Worm (Caenorhabditis elegans) whole organism, young adult: ENCODE results near the gene Y62H9A.1.

Source experiments
- B0019.2 ChIP-seq: fragments of 200-800 bp; sonication (Bioruptor generic); conservative IDR thresholded peaks from 2 replicates; pipeline ENCODE4 v1.3.6; 2022; ENCODE audit warnings: missing genetic modification reagents, missing genetic modification characterization, missing compliant biosample characterization
- B0035.1 ChIP-seq: sonication (generic microtip); optimal IDR thresholded peaks from 2 replicates; lab custom pipeline; 2016; ENCODE audit warnings: missing genetic modification characterization, mild to moderate bottlenecking, missing compliant biosample characterization, missing genotype, missing genetic modification reagents
- B0336.3 ChIP-seq: fragments of 200-800 bp; sonication (Bioruptor generic); IDR thresholded peaks from 2 replicates; pipeline ENCODE4 v1.3.6; 2022; ENCODE audit warnings: missing genetic modification characterization, missing compliant biosample characterization
- F10E7.11 ChIP-seq: sonication (generic microtip); optimal IDR thresholded peaks from 2 replicates; lab custom pipeline; 2017; ENCODE audit warnings: mild to moderate bottlenecking, missing genetic modification characterization, moderate library complexity, missing compliant biosample characterization
- F23B12.7 ChIP-seq: sonication (generic microtip); optimal IDR thresholded peaks from 2 replicates; lab custom pipeline; 2017; ENCODE audit warnings: missing genetic modification characterization, mild to moderate bottlenecking, missing compliant biosample characterization, antibody characterized with exemption, moderate library complexity; ENCODE audit not compliant: insufficient read depth
- F49E8.2 ChIP-seq: sonication (generic microtip); optimal IDR thresholded peaks from 3 replicates; lab custom pipeline; 2017; ENCODE audit warnings: missing genetic modification characterization, mild to moderate bottlenecking, missing compliant biosample characterization, antibody characterized with exemption, moderate library complexity; ENCODE audit not compliant: insufficient read depth
- F52B5.7 ChIP-seq: sonication (generic microtip); optimal IDR thresholded peaks from 2 replicates; lab custom pipeline; 2016; ENCODE audit warnings: mild to moderate bottlenecking, missing genetic modification characterization, missing compliant biosample characterization
- F55B11.4 ChIP-seq: sonication (generic microtip); optimal IDR thresholded peaks from 2 replicates; lab custom pipeline; 2016; ENCODE audit warnings: missing compliant biosample characterization, missing genetic modification characterization, borderline replicate concordance; ENCODE audit not compliant: insufficient read depth
- K11D2.4 ChIP-seq: fragments of 200-800 bp; sonication (Bioruptor generic); IDR thresholded peaks from 2 replicates; pipeline ENCODE4 v1.3.6; 2022; ENCODE audit warnings: missing genetic modification reagents, missing genetic modification characterization, missing compliant biosample characterization
- Y53G8AR.9 ChIP-seq: fragments of 200-800 bp; sonication (Bioruptor generic); conservative IDR thresholded peaks from 2 replicates; pipeline ENCODE4 v1.3.6; 2022; ENCODE audit warnings: missing genetic modification reagents, missing genetic modification characterization, missing compliant biosample characterization
- Y56A3A.18 ChIP-seq: fragments of 200-800 bp; sonication (Bioruptor generic); IDR thresholded peaks from 2 replicates; pipeline ENCODE4 v1.3.6; 2022; ENCODE audit warnings: missing genetic modification reagents, missing genetic modification characterization, missing compliant biosample characterization
- attf-5 ChIP-seq: fragments of 200-800 bp; sonication (Bioruptor generic); optimal IDR thresholded peaks from 2 replicates; lab custom pipeline; 2018; ENCODE audit warnings: mild to moderate bottlenecking, missing genetic modification characterization, missing compliant biosample characterization
- cebp-1 ChIP-seq, 2 experiments: fragments of 200-800 bp in 1 of 2; sonication (Bioruptor generic) in 1 of 2; sonication (generic microtip) in 1 of 2; IDR thresholded peaks in 1 of 2; optimal IDR thresholded peaks in 1 of 2; 2 replicates each; pipeline versions ENCODE4 v1.3.6 to Lab custom; 2017 to 2022; ENCODE audit warnings: missing compliant biosample characterization in 2 of 2, missing genetic modification characterization in 2 of 2, mild to moderate bottlenecking in 1 of 2, missing genetic modification reagents in 1 of 2, moderate library complexity in 1 of 2
- ceh-58 ChIP-seq: fragments of 200-800 bp; sonication (Bioruptor generic); IDR thresholded peaks from 2 replicates; pipeline ENCODE4 v1.3.6; 2022; ENCODE audit warnings: missing genetic modification characterization, missing compliant biosample characterization
- chd-7 ChIP-seq: sonication (generic microtip); optimal IDR thresholded peaks from 2 replicates; lab custom pipeline; 2016; ENCODE audit warnings: mild to moderate bottlenecking, missing genetic modification characterization, moderate library complexity, missing compliant biosample characterization
- die-1 ChIP-seq: sonication (generic microtip); optimal IDR thresholded peaks from 2 replicates; lab custom pipeline; 2016; ENCODE audit warnings: missing genotype, mild to moderate bottlenecking, missing genetic modification characterization, missing compliant biosample characterization
- efl-1 ChIP-seq: fragments of 150-350 bp; optimal IDR thresholded peaks from 2 replicates; lab custom pipeline; 2014; ENCODE audit warnings: missing biosample characterization, missing genetic modification reagents, missing genetic modification characterization
- egl-44 ChIP-seq: fragments of 200-800 bp; sonication (Bioruptor generic); IDR thresholded peaks from 2 replicates; pipeline ENCODE4 v1.3.6; 2022; ENCODE audit warnings: missing genetic modification reagents, missing genetic modification characterization, missing compliant biosample characterization
- ets-4 ChIP-seq: fragments of 200-800 bp; sonication (Bioruptor generic); optimal IDR thresholded peaks from 2 replicates; lab custom pipeline; 2018; ENCODE audit warnings: mild to moderate bottlenecking, missing genetic modification characterization, missing compliant biosample characterization
- gei-17 ChIP-seq: fragments of 200-800 bp; sonication (Bioruptor generic); optimal IDR thresholded peaks from 2 replicates; lab custom pipeline; 2018; ENCODE audit warnings: mild to moderate bottlenecking, missing genetic modification characterization, missing compliant biosample characterization
- him-1 ChIP-seq: sonication (generic microtip); optimal IDR thresholded peaks from 2 replicates; lab custom pipeline; 2016; ENCODE audit warnings: missing genotype, missing genetic modification reagents, missing genetic modification characterization, missing compliant biosample characterization
- hmg-1.2 ChIP-seq: fragments of 200-800 bp; sonication (Bioruptor generic); IDR thresholded peaks from 2 replicates; pipeline ENCODE4 v1.3.6; 2022; ENCODE audit warnings: missing genetic modification reagents, missing genetic modification characterization, missing compliant biosample characterization
- hmg-20 ChIP-seq: fragments of 200-800 bp; sonication (Bioruptor generic); IDR thresholded peaks from 2 replicates; pipeline ENCODE4 v1.3.6; 2022; ENCODE audit warnings: missing genetic modification reagents, missing genetic modification characterization, missing compliant biosample characterization
- hrde-1 ChIP-seq: sonication (generic microtip); optimal IDR thresholded peaks from 2 replicates; lab custom pipeline; 2016; ENCODE audit warnings: missing genetic modification characterization, mild to moderate bottlenecking, missing compliant biosample characterization, moderate library complexity, missing genotype, missing genetic modification reagents, borderline replicate concordance
- let-526 ChIP-seq: fragments of 200-800 bp; sonication (Bioruptor generic); IDR thresholded peaks from 2 replicates; pipeline ENCODE4 v1.3.6; 2022; ENCODE audit warnings: missing genetic modification reagents, missing genetic modification characterization, missing compliant biosample characterization
- lin-54 ChIP-seq: fragments of 200-800 bp; sonication (Bioruptor generic); optimal IDR thresholded peaks from 2 replicates; lab custom pipeline; 2018; ENCODE audit warnings: mild to moderate bottlenecking, missing genetic modification characterization, missing compliant biosample characterization
- lsl-1 ChIP-seq: fragments of 200-800 bp; sonication (Bioruptor generic); optimal IDR thresholded peaks from 2 replicates; lab custom pipeline; 2018; ENCODE audit warnings: mild to moderate bottlenecking, missing genetic modification characterization, moderate library complexity, missing compliant biosample characterization
- mel-28 ChIP-seq: sonication (generic microtip); optimal IDR thresholded peaks from 2 replicates; lab custom pipeline; 2016; ENCODE audit warnings: borderline replicate concordance, mild to moderate bottlenecking, missing genetic modification characterization, missing compliant biosample characterization
- nfya-1 ChIP-seq: sonication (generic microtip); optimal IDR thresholded peaks from 2 replicates; lab custom pipeline; 2017; ENCODE audit warnings: antibody characterized with exemption, missing compliant biosample characterization, missing genetic modification characterization, borderline replicate concordance; ENCODE audit not compliant: insufficient read depth
- nhr-27 ChIP-seq: fragments of 200-800 bp; sonication (Bioruptor generic); optimal IDR thresholded peaks from 2 replicates; lab custom pipeline; 2018; ENCODE audit warnings: mild to moderate bottlenecking, missing genetic modification characterization, moderate library complexity, missing compliant biosample characterization
- nhr-80 ChIP-seq: sonication (generic microtip); optimal IDR thresholded peaks from 2 replicates; lab custom pipeline; 2016; ENCODE audit warnings: missing genetic modification characterization, missing compliant biosample characterization
- repo-1 ChIP-seq: sonication (generic microtip); optimal IDR thresholded peaks from 2 replicates; lab custom pipeline; 2017; ENCODE audit warnings: mild to moderate bottlenecking, missing genetic modification characterization, missing compliant biosample characterization
- rpc-1 ChIP-seq, 2 experiments: fragments of 150-350 bp in 1 of 2; sonication (generic microtip) in 1 of 2; optimal IDR thresholded peaks; 2 replicates each; lab custom pipeline; 2014 to 2018; ENCODE audit warnings: missing biosample characterization in 1 of 2, missing genetic modification characterization in 1 of 2, missing genetic modification reagents in 1 of 2, missing genotype in 1 of 2
- snpc-3.4 ChIP-seq: sonication (generic microtip); optimal IDR thresholded peaks from 2 replicates; lab custom pipeline; 2017; ENCODE audit warnings: missing genetic modification characterization, mild to moderate bottlenecking, missing compliant biosample characterization, antibody characterized with exemption, moderate library complexity, missing genotype, missing genetic modification reagents
- snpc-4 ChIP-seq, 5 experiments: fragments of 150-350 bp in 1 of 5; sonication (generic microtip) in 4 of 5; optimal IDR thresholded peaks; 2 replicates each; lab custom pipeline; 2014 to 2018; ENCODE audit warnings: missing genetic modification characterization in 5 of 5, missing biosample characterization in 3 of 5, antibody characterized with exemption in 2 of 5, mild to moderate bottlenecking in 2 of 5, missing compliant biosample characterization in 2 of 5, missing genotype in 2 of 5, moderate library complexity in 2 of 5, missing genetic modification reagents in 1 of 5
- somi-1 ChIP-seq: fragments of 200-800 bp; sonication (Bioruptor generic); optimal IDR thresholded peaks from 2 replicates; lab custom pipeline; 2018; ENCODE audit warnings: mild to moderate bottlenecking, missing genetic modification characterization, missing compliant biosample characterization
- tlf-1 ChIP-seq: fragments of 200-800 bp; sonication (Bioruptor generic); optimal IDR thresholded peaks from 2 replicates; lab custom pipeline; 2018; ENCODE audit warnings: mild to moderate bottlenecking, missing genetic modification characterization, missing compliant biosample characterization
- unc-62 ChIP-seq: fragments of 150-350 bp; optimal IDR thresholded peaks from 2 replicates; lab custom pipeline; 2014; ENCODE audit warnings: missing biosample characterization, missing genetic modification reagents, missing genetic modification characterization
- xnd-1 ChIP-seq: sonication (generic microtip); optimal IDR thresholded peaks from 2 replicates; lab custom pipeline; 2016; ENCODE audit warnings: missing genotype, missing genetic modification reagents, missing genetic modification characterization, missing compliant biosample characterization
- ztf-28 ChIP-seq: fragments of 200-800 bp; sonication (Bioruptor generic); IDR thresholded peaks from 2 replicates; pipeline ENCODE4 v1.3.6; 2022; ENCODE audit warnings: missing genetic modification reagents, missing genetic modification characterization, missing compliant biosample characterization
- ztf-3 ChIP-seq: fragments of 200-800 bp; sonication (Bioruptor generic); optimal IDR thresholded peaks from 2 replicates; lab custom pipeline; 2018; ENCODE audit warnings: mild to moderate bottlenecking, missing genetic modification characterization, missing compliant biosample characterization

The Y62H9A.1 gene

DNA sequence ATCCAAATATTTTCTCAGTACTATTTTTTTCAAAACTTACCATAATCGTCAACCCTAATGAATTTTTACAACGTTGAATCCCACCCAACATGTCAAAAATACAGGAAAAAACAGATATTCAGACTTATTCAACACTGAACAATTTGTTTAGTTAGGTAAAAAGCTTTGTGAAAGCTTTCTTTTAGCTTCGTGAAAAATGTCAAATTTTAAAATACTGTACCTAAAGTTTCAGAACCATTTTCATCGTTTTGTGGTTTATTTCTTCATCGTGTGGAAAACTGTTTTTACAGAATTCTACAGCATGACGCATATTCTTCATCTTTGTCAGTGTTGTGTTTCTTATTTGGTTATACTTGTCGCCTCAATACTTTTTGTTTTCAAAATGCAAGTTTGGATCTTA, 24.8 kb upstream of the Y62H9A.1 start, which contains the start of gene F54F7.14:
Gene F54F7.14, plus strand, starts transcription at position 301 of the 400 bp plus-strand sequence.
- TF ChIP-seq repo-1 (tag; lab: Kevin White, UChicago) (no peak), attf-5 (GFP tag; lab: Kevin White, UChicago) (no peak), B0035.1 (tag; lab: Kevin White, UChicago) (no peak), lsl-1 (GFP tag; lab: Kevin White, UChicago) (no peak), nfya-1 (tag; lab: Kevin White, UChicago) (no peak), efl-1 (GFP tag; lab: Kevin White, UChicago) (no peak), gei-17 (GFP tag; lab: Kevin White, UChicago) (no peak), xnd-1 (tag; lab: Kevin White, UChicago) (no peak), Y53G8AR.9 (GFP tag; lab: Robert Waterston, UW) (no peak), cebp-1 (GFP tag; IDR thresholded peaks at IDR 0.05; lab: Robert Waterston, UW) (no peak), cebp-1 (tag; optimal IDR thresholded peaks at IDR 0.05; lab: Kevin White, UChicago) (no peak)

DNA sequence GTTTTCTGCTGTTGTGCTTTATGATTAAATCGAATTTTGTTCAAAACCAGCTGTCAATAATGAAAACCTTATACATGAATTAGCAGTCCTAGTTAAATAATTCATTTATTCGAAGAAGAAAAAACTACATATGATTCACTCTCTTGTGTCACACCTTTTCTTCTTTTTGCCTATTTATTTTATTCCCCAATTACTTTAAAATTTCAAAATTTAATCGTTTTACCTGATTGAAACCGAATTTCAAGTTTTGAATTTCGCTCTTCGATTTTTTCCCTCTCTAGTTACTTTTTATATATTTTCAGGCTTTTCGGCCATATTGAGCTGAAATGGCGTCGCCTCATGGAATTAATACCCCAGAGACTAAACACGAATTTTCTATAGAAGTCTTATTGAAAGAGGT, 22.8 kb upstream of the Y62H9A.1 start, which contains the start of gene xtr-1:
Gene xtr-1, plus strand, starts transcription at position 301 of the 400 bp plus-strand sequence.
- TF ChIP-seq hrde-1 (no peak), snpc-3.4 (no peak), nhr-27 (tag; lab: Kevin White, UChicago) (no peak), F49E8.2 (tag; lab: Kevin White, UChicago) (no peak), ztf-28 (GFP tag; lab: Robert Waterston, UW) (no peak), B0019.2 (GFP tag; lab: Robert Waterston, UW) (no peak), hmg-20 (no peak), snpc-4 (GFP tag; optimal IDR thresholded peaks at IDR 0.05; lab: Kevin White, UChicago) (no peak), snpc-4 (tag; optimal IDR thresholded peaks at IDR 0.05; lab: Kevin White, UChicago) (no peak), let-526 (no peak), mel-28 (tag; lab: Kevin White, UChicago) (no peak), cebp-1 (GFP tag; IDR thresholded peaks at IDR 0.05; lab: Robert Waterston, UW) (no peak), cebp-1 (tag; optimal IDR thresholded peaks at IDR 0.05; lab: Kevin White, UChicago) (no peak), hmg-1.2 (GFP tag; lab: Robert Waterston, UW) (no peak), F23B12.7 (no peak), unc-62 (no peak), F52B5.7 (no peak), him-1 (tag; lab: Kevin White, UChicago) (no peak), die-1 (tag; lab: Kevin White, UChicago) (no peak), F55B11.4 (tag; lab: Kevin White, UChicago) (no peak), somi-1 (GFP tag; lab: Kevin White, UChicago) (no peak), Y56A3A.18 (GFP tag; lab: Robert Waterston, UW) (no peak)

- peak; percentile 58 for TF ChIP-seq nhr-80 (tag; lab: Kevin White, UChicago)
- TF ChIP-seq rpc-1 (optimal IDR thresholded peaks at IDR 0.05; lab: Kevin White, UChicago) = no peak
- no peak for TF ChIP-seq rpc-1 (tag; optimal IDR thresholded peaks at IDR 0.05; lab: Kevin White, UChicago)
Observed at ce11 chrX:11854432-11854831, 20.9 kb upstream of the Y62H9A.1 start.

DNA sequence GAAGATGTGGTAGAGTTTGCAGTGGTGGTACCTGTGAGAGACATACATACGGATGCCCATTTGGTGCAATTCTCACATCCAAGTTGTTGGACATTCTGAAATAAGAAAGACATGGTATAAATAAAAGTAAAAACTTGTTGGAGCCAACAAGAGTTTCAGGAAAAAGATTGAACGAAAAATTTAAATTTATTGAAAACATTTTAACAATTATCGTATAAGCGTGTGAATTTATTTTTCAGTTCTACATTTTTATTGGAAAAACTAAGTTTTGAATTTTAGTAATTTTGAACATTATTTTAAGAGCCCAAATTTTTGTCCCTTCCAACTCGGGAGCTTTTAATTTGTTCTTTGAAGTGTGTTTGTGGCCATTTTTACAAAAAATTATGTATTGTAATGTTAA, 20.4 kb upstream of the Y62H9A.1 start, which contains the start of gene F54F7.8:
Gene F54F7.8, minus strand, starts transcription at position 101 of the 400 bp plus-strand sequence.
- TF ChIP-seq tlf-1 (GFP tag; lab: Kevin White, UChicago) = no peak
- TF ChIP-seq egl-44 (GFP tag; lab: Robert Waterston, UW) = no peak
- TF ChIP-seq ets-4 = no peak
- no peak for TF ChIP-seq mel-28 (tag; lab: Kevin White, UChicago)
- TF ChIP-seq Y56A3A.18 (GFP tag; lab: Robert Waterston, UW) = no peak
- no peak for TF ChIP-seq chd-7 (tag; lab: Kevin White, UChicago)
- TF ChIP-seq repo-1 (tag; lab: Kevin White, UChicago) = no peak
- TF ChIP-seq ceh-58 (GFP tag; lab: Robert Waterston, UW) = no peak
- no peak for TF ChIP-seq lin-54 (GFP tag; lab: Kevin White, UChicago)
- no peak for TF ChIP-seq F10E7.11 (tag; lab: Kevin White, UChicago)
- no peak for TF ChIP-seq ztf-3 (GFP tag; lab: Kevin White, UChicago)
- no peak for TF ChIP-seq rpc-1 (optimal IDR thresholded peaks at IDR 0.05; lab: Kevin White, UChicago)
- no peak for TF ChIP-seq rpc-1 (tag; optimal IDR thresholded peaks at IDR 0.05; lab: Kevin White, UChicago)
- TF ChIP-seq B0336.3 = no peak
- no peak for TF ChIP-seq attf-5 (GFP tag; lab: Kevin White, UChicago)
- no peak for TF ChIP-seq K11D2.4 (GFP tag; lab: Robert Waterston, UW)
